Worm (Caenorhabditis elegans): ENCODE data around the gene F21C10.6.

Gene F21C10.6

ce11 chrV:9125345-9125744 is 1.1 kb downstream of the F21C10.6 start, which contains the start of gene F21C10.5:
F21C10.5 (plus strand) TSS chrV:9125645.
- TF ChIP-seq fkh-10 (GFP tag; optimal IDR thresholded peaks at IDR 0.05), result no peak
- no peak for TF ChIP-seq F10B5.3 (tag; optimal IDR thresholded peaks at IDR 0.05)
- TF ChIP-seq nhr-48 (tag; optimal IDR thresholded peaks at IDR 0.05), result no peak
- no peak for TF ChIP-seq gei-8 (GFP tag; optimal IDR thresholded peaks at IDR 0.05)
- no peak for TF ChIP-seq Y105C5A.15 (GFP tag; IDR thresholded peaks at IDR 0.05)
- no peak for TF ChIP-seq Y75B8A.6 (GFP tag; IDR thresholded peaks at IDR 0.05)
- no peak for TF ChIP-seq mxl-3 (GFP tag; optimal IDR thresholded peaks at IDR 0.05)
- no peak for TF ChIP-seq D1046.2 (GFP tag; IDR thresholded peaks at IDR 0.05)
- no peak for TF ChIP-seq nhr-10 (tag; optimal IDR thresholded peaks at IDR 0.05)
- no peak for TF ChIP-seq attf-4 (tag; optimal IDR thresholded peaks at IDR 0.05)
- TF ChIP-seq zfp-3 (GFP tag; conservative IDR thresholded peaks at IDR 0.05), result no peak
- TF ChIP-seq ZK337.2 (GFP tag; IDR thresholded peaks at IDR 0.05), result no peak
- no peak for TF ChIP-seq nhr-76 (tag; optimal IDR thresholded peaks at IDR 0.05)
- no peak for TF ChIP-seq sdz-12 (GFP tag; optimal IDR thresholded peaks at IDR 0.05)

- TF ChIP-seq lim-7 (GFP tag; IDR thresholded peaks at IDR 0.05) (no peak), set-16 (GFP tag; IDR thresholded peaks at IDR 0.05) (no peak), ceh-20 (GFP tag; IDR thresholded peaks at IDR 0.05) (no peak), mdl-1 (tag; optimal IDR thresholded peaks at IDR 0.05) (no peak), saeg-2 (GFP tag; IDR thresholded peaks at IDR 0.05) (no peak), Y48G9A.11 (GFP tag; IDR thresholded peaks at IDR 0.05) (no peak), nhr-111 (GFP tag; optimal IDR thresholded peaks at IDR 0.05) (no peak)
Observed at ce11 chrV:9126316-9126715, 2.0 kb downstream of the F21C10.6 start, which contains the start of gene F21C10.4. F21C10.4 (plus strand) TSS chrV:9126616.

DNA sequence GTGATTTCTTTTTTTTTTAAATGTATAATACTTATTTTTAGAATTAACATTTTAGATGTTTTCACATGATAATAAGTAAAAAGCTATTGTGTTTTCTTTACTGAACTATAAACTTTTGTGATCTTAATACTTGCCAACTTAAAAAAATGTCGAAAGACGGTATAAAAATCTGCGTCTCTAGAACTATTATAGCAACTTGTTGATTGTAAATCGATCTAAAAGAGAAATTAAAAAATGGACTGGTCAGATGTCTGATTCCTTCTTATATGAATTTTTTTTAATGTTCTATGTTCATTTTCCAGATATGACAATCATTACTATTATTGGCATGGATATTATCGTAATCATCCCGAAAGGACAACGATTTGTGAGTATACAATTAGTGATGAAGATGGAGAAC is 3.5 kb downstream of the F21C10.6 start, which contains the start of gene F21C10.3:
TSS of gene F21C10.3 (plus strand) at position 301 of the 400 bp plus-strand sequence.
- TF ChIP-seq aha-1 (tag) (peak; percentile 13), daf-12 (tag; optimal IDR thresholded peaks at IDR 0.05) (no peak), mxl-2 (GFP tag; conservative IDR thresholded peaks at IDR 0.05) (no peak), nhr-10 (tag; optimal IDR thresholded peaks at IDR 0.05) (no peak)

ce11 chrV:9128562-9128961 is 4.3 kb downstream of the F21C10.6 start:
- TF ChIP-seq F37D6.2 (tag; optimal IDR thresholded peaks at IDR 0.05), result peak; percentile 11
- TF ChIP-seq nhr-41 (GFP tag; IDR thresholded peaks at IDR 0.05), result no peak
- peak; percentile 84 for TF ChIP-seq nhr-11 (tag; optimal IDR thresholded peaks at IDR 0.05)
- TF ChIP-seq fkh-10 (GFP tag; optimal IDR thresholded peaks at IDR 0.05), result peak; percentile 15
- TF ChIP-seq hlh-30 (tag; optimal IDR thresholded peaks at IDR 0.05; ENCODE audit: insufficient read depth), result peak; percentile 86
- peak; percentile 44 for TF ChIP-seq ces-1 (GFP tag; optimal IDR thresholded peaks at IDR 0.05)
- TF ChIP-seq ctbp-1 (GFP tag; IDR thresholded peaks at IDR 0.05), result peak; percentile 70; the same call in 1 of the 2 replicates
- peak; percentile 64 to 93 for TF ChIP-seq mdl-1 (tag; optimal IDR thresholded peaks at IDR 0.05)
- TF ChIP-seq dmd-8 (GFP tag; IDR thresholded peaks at IDR 0.05), result no peak
- no peak for TF ChIP-seq mes-2 (tag; optimal IDR thresholded peaks at IDR 0.05; ENCODE audit: poor library complexity, severe bottlenecking)
- peak; percentile 77 for TF ChIP-seq mxl-3 (GFP tag; optimal IDR thresholded peaks at IDR 0.05)
- TF ChIP-seq snpc-1.2 (GFP tag; IDR thresholded peaks at IDR 0.05), result peak; percentile 45; the same call in 1 of the 2 replicates
- peak; percentile 41; the same call in 1 of the 2 replicates for TF ChIP-seq dmd-6 (GFP tag; IDR thresholded peaks at IDR 0.05)
- peak; percentile 41 for TF ChIP-seq nhr-48 (tag; optimal IDR thresholded peaks at IDR 0.05)
- TF ChIP-seq hmg-1.1 (GFP tag; IDR thresholded peaks at IDR 0.05), result peak; percentile 69
